Fruit fly (Drosophila melanogaster) whole organism, prepupa: ENCODE measurements around the gene CG11837.
A peak's percentile ranks its signal among the peaks of the same experiment; 100 is the strongest.

Experiments used
- Blimp-1 ChIP-seq: fragments of 200-800 bp; sonication (Bioruptor generic); optimal IDR thresholded peaks from 3 replicates; lab custom pipeline; 2017; ENCODE audit warnings: missing biosample characterization, missing genetic modification characterization, mild to moderate bottlenecking, moderate library complexity, missing genetic modification reagents
- CG10669 ChIP-seq: fragments of 200-800 bp; sonication (Bioruptor generic); optimal IDR thresholded peaks from 3 replicates; lab custom pipeline; 2018; ENCODE audit warnings: missing biosample characterization, mild to moderate bottlenecking, missing genetic modification characterization, moderate library complexity
- CG11294 ChIP-seq: fragments of 200-800 bp; sonication (Bioruptor generic); IDR thresholded peaks from 2 replicates; pipeline ENCODE4 v1.3.6; 2022; ENCODE audit warnings: missing biosample characterization, missing genetic modification characterization
- CG11902 ChIP-seq: fragments of 200-800 bp; sonication (Bioruptor generic); optimal IDR thresholded peaks from 3 replicates; lab custom pipeline; 2016; ENCODE audit warnings: missing biosample characterization, missing genetic modification characterization
- CG15336 ChIP-seq: fragments of 200-800 bp; sonication (Bioruptor generic); IDR thresholded peaks from 2 replicates; pipeline ENCODE4 v1.3.6; 2022; ENCODE audit warnings: missing biosample characterization, missing genetic modification characterization
- CG1621 ChIP-seq: fragments of 200-800 bp; sonication (Bioruptor generic); optimal IDR thresholded peaks from 3 replicates; lab custom pipeline; 2018; ENCODE audit warnings: missing biosample characterization, mild to moderate bottlenecking, missing genetic modification characterization
- CG3032 ChIP-seq: fragments of 200-800 bp; optimal IDR thresholded peaks from 2 replicates; lab custom pipeline; 2019; ENCODE audit warnings: missing biosample characterization, mild to moderate bottlenecking, missing genetic modification characterization, moderate library complexity
- CG32006 ChIP-seq: fragments of 200-800 bp; sonication (Bioruptor generic); optimal IDR thresholded peaks from 3 replicates; lab custom pipeline; 2017; ENCODE audit warnings: missing biosample characterization, mild to moderate bottlenecking, missing genetic modification characterization
- CG3919 ChIP-seq: fragments of 200-800 bp; sonication (Bioruptor generic); optimal IDR thresholded peaks from 3 replicates; lab custom pipeline; 2016; ENCODE audit warnings: missing biosample characterization, missing genetic modification characterization
- CG6163 ChIP-seq: fragments of 200-800 bp; sonication (Bioruptor generic); IDR thresholded peaks from 3 replicates; pipeline ENCODE4 v1.3.6; 2022; ENCODE audit warnings: missing biosample characterization, missing genetic modification characterization
- CG6276 ChIP-seq: fragments of 200-800 bp; sonication (Bioruptor generic); optimal IDR thresholded peaks from 2 replicates; lab custom pipeline; 2017; ENCODE audit warnings: missing biosample characterization, mild to moderate bottlenecking, missing genetic modification characterization
- CG6792 ChIP-seq: fragments of 200-800 bp; sonication (Bioruptor generic); optimal IDR thresholded peaks from 3 replicates; lab custom pipeline; 2016; ENCODE audit warnings: missing biosample characterization, missing genetic modification characterization
- CG6854 ChIP-seq: fragments of 200-800 bp; sonication (Bioruptor generic); optimal IDR thresholded peaks from 2 replicates; lab custom pipeline; 2017; ENCODE audit warnings: missing biosample characterization, mild to moderate bottlenecking, missing genetic modification characterization
- CG8119 ChIP-seq: fragments of 200-800 bp; sonication (Bioruptor generic); IDR thresholded peaks from 3 replicates; pipeline ENCODE4 v1.3.6; 2022; ENCODE audit warnings: missing biosample characterization, missing genetic modification characterization
- CG8319 ChIP-seq: fragments of 200-800 bp; sonication (Bioruptor generic); optimal IDR thresholded peaks from 3 replicates; lab custom pipeline; 2016; ENCODE audit warnings: missing biosample characterization, missing genetic modification characterization
- CG8632 ChIP-seq: fragments of 200-800 bp; sonication (Bioruptor generic); optimal IDR thresholded peaks from 3 replicates; lab custom pipeline; 2016; ENCODE audit warnings: missing biosample characterization, missing genetic modification characterization
- Eip75B ChIP-seq: fragments of 200-800 bp; sonication (Bioruptor generic); optimal IDR thresholded peaks from 3 replicates; lab custom pipeline; 2016; ENCODE audit warnings: missing biosample characterization, missing genetic modification characterization
- Eip78C ChIP-seq: fragments of 200-800 bp; sonication (Bioruptor generic); peaks from one replicate; lab custom pipeline; 2016; ENCODE audit warnings: missing biosample characterization, missing genetic modification characterization
- Ets21C ChIP-seq: fragments of 200-800 bp; sonication (Bioruptor generic); optimal IDR thresholded peaks from 3 replicates; lab custom pipeline; 2016; ENCODE audit warnings: missing biosample characterization, missing genetic modification characterization
- Gug ChIP-seq: fragments of 200-800 bp; sonication (Bioruptor generic); IDR thresholded peaks from 2 replicates; pipeline ENCODE4 v1.3.6; 2022; ENCODE audit warnings: missing biosample characterization, missing genetic modification characterization
- Hr39 ChIP-seq: fragments of 200-800 bp; sonication (Bioruptor generic); optimal IDR thresholded peaks from 2 replicates; lab custom pipeline; 2016; ENCODE audit warnings: missing biosample characterization, missing genetic modification characterization
- Hr4 ChIP-seq: fragments of 200-800 bp; sonication (Bioruptor generic); optimal IDR thresholded peaks from 3 replicates; lab custom pipeline; 2016; ENCODE audit warnings: missing biosample characterization, missing genetic modification characterization
- Lpt ChIP-seq: fragments of 200-800 bp; sonication (Bioruptor generic); optimal IDR thresholded peaks from 3 replicates; lab custom pipeline; 2016; ENCODE audit warnings: missing biosample characterization, missing genetic modification characterization
- Smox ChIP-seq: fragments of 200-800 bp; sonication (Bioruptor generic); optimal IDR thresholded peaks from 3 replicates; lab custom pipeline; 2016; ENCODE audit warnings: missing biosample characterization, missing genetic modification characterization
- Sox102F ChIP-seq: fragments of 200-800 bp; sonication (Bioruptor generic); optimal IDR thresholded peaks from 2 replicates; lab custom pipeline; 2016; ENCODE audit warnings: missing biosample characterization, mild to moderate bottlenecking, missing genetic modification characterization
- Sox14 ChIP-seq: fragments of 200-800 bp; sonication (Bioruptor generic); optimal IDR thresholded peaks from 3 replicates; lab custom pipeline; 2016; ENCODE audit warnings: missing biosample characterization, missing genetic modification characterization
- Sox15 ChIP-seq: fragments of 200-800 bp; sonication (Bioruptor generic); optimal IDR thresholded peaks from 3 replicates; lab custom pipeline; 2016; ENCODE audit warnings: missing biosample characterization, missing genetic modification characterization
- achi ChIP-seq: fragments of 200-800 bp; sonication (Bioruptor generic); optimal IDR thresholded peaks from 3 replicates; lab custom pipeline; 2016; ENCODE audit warnings: missing biosample characterization, missing genetic modification characterization
- acj6 ChIP-seq: fragments of 200-800 bp; sonication (Bioruptor generic); optimal IDR thresholded peaks from 3 replicates; lab custom pipeline; 2016; ENCODE audit warnings: missing biosample characterization, missing genetic modification characterization
- cyc ChIP-seq: fragments of 200-800 bp; sonication (Bioruptor generic); optimal IDR thresholded peaks from 3 replicates; lab custom pipeline; 2016; ENCODE audit warnings: missing biosample characterization, missing genetic modification characterization
- dac ChIP-seq: fragments of 200-800 bp; sonication (Bioruptor generic); optimal IDR thresholded peaks from 2 replicates; lab custom pipeline; 2017; ENCODE audit warnings: missing biosample characterization, mild to moderate bottlenecking, missing genetic modification characterization
- dsx ChIP-seq: fragments of 200-800 bp; optimal IDR thresholded peaks from 3 replicates; lab custom pipeline; 2019; ENCODE audit warnings: missing biosample characterization, mild to moderate bottlenecking, missing genetic modification characterization, moderate library complexity; ENCODE audit not compliant: poor library complexity, severe bottlenecking
- eg ChIP-seq: fragments of 200-800 bp; sonication (Bioruptor generic); IDR thresholded peaks from 3 replicates; pipeline ENCODE4 v1.3.6; 2022; ENCODE audit warnings: missing biosample characterization, missing genetic modification characterization
- esn ChIP-seq: fragments of 200-800 bp; sonication (Bioruptor generic); optimal IDR thresholded peaks from 2 replicates; lab custom pipeline; 2016; ENCODE audit warnings: missing biosample characterization, mild to moderate bottlenecking, missing genetic modification characterization, moderate library complexity
- fd59A ChIP-seq: fragments of 200-800 bp; sonication (Bioruptor generic); optimal IDR thresholded peaks from 2 replicates; lab custom pipeline; 2017; ENCODE audit warnings: missing biosample characterization, mild to moderate bottlenecking, missing genetic modification characterization, missing genetic modification reagents
- fd85E ChIP-seq: fragments of 200-800 bp; sonication (Bioruptor generic); optimal IDR thresholded peaks from 3 replicates; lab custom pipeline; 2016; ENCODE audit warnings: missing biosample characterization, missing genetic modification characterization
- fkh ChIP-seq: fragments of 200-800 bp; sonication (Bioruptor generic); optimal IDR thresholded peaks from 3 replicates; lab custom pipeline; 2017; ENCODE audit warnings: missing biosample characterization, mild to moderate bottlenecking, missing genetic modification characterization, moderate library complexity
- net ChIP-seq: fragments of 200-800 bp; sonication (Bioruptor generic); optimal IDR thresholded peaks from 3 replicates; lab custom pipeline; 2016; ENCODE audit warnings: missing biosample characterization, missing genetic modification characterization
- salr ChIP-seq, 2 experiments: fragments of 200-800 bp; sonication (Bioruptor generic); optimal IDR thresholded peaks; 3 replicates each; lab custom pipeline; 2016 to 2018; ENCODE audit warnings: missing biosample characterization in 2 of 2, missing genetic modification characterization in 2 of 2, mild to moderate bottlenecking in 1 of 2
- spab ChIP-seq: fragments of 200-800 bp; sonication (Bioruptor generic); optimal IDR thresholded peaks from 2 replicates; lab custom pipeline; 2017; ENCODE audit warnings: missing biosample characterization, mild to moderate bottlenecking, missing genetic modification characterization, missing genetic modification reagents
- ss ChIP-seq, 2 experiments: fragments of 200-800 bp; sonication (Bioruptor generic); optimal IDR thresholded peaks; 2 replicates in 1 of 2; 3 replicates in 1 of 2; lab custom pipeline; 2017 to 2018; ENCODE audit warnings: mild to moderate bottlenecking in 2 of 2, missing biosample characterization in 2 of 2, missing genetic modification characterization in 2 of 2, moderate library complexity in 1 of 2
- svp ChIP-seq: fragments of 200-800 bp; sonication (Bioruptor generic); peaks from one replicate; lab custom pipeline; 2016; ENCODE audit warnings: missing biosample characterization, missing genetic modification characterization
- topi ChIP-seq: fragments of 200-800 bp; sonication (Bioruptor generic); optimal IDR thresholded peaks from 3 replicates; lab custom pipeline; 2016; ENCODE audit warnings: missing biosample characterization, missing genetic modification characterization
- vri ChIP-seq: fragments of 200-800 bp; sonication (Bioruptor generic); optimal IDR thresholded peaks from 3 replicates; lab custom pipeline; 2016; ENCODE audit warnings: missing biosample characterization, mild to moderate bottlenecking, missing genetic modification characterization

The CG11837 gene

dm6 chr3R:29049055-29049722 lies at the start of gene CG11837:
Gene CG11837 (plus strand): TSS chr3R:29049493.
- TF ChIP-seq fkh: peak; percentile 74
- TF ChIP-seq CG15336: no peak
- TF ChIP-seq ss (GFP tag; optimal IDR thresholded peaks at IDR 0.05; lab: Kevin White, UChicago): no peak
- TF ChIP-seq CG11294 (GFP tag; lab: Robert Waterston, UW): no peak

- TF ChIP-seq dsx (GFP tag; lab: Kevin White, UChicago) (peak; percentile 95), dac (GFP tag; lab: Kevin White, UChicago) (no peak), Gug (GFP tag; lab: Robert Waterston, UW) (0 out of 2 replicates have a peak, but pooled peaks have one; percentile 17)
These were observed 49.3 kb upstream of the CG11837 start for dm6 chr3R:29000001-29000400.

dm6 chr3R:29004884-29005621 lies 44.2 kb upstream of the CG11837 start:
- TF ChIP-seq CG10669 (GFP tag; lab: Kevin White, UChicago): peak; percentile 53
- TF ChIP-seq Eip75B: peak; percentile 44
- TF ChIP-seq ss (GFP tag; optimal IDR thresholded peaks at IDR 0.05; lab: Kevin White, UChicago): peak in 1 of 2 experiments; percentile 31
- peak; percentile 22 for TF ChIP-seq dsx (GFP tag; lab: Kevin White, UChicago)
- TF ChIP-seq CG8119: peak; percentile 58
- peak; percentile 48 for TF ChIP-seq acj6 (GFP tag; lab: Kevin White, UChicago)
- TF ChIP-seq Hr4 (GFP tag; lab: Kevin White, UChicago): peak; percentile 63
- peak; percentile 6 for TF ChIP-seq Sox15 (GFP tag; lab: Kevin White, UChicago)
- TF ChIP-seq CG1621 (tag; lab: Kevin White, UChicago): peak; percentile 16
- peak; percentile 39 for TF ChIP-seq achi (GFP tag; lab: Kevin White, UChicago)
- peak; percentile 43 for TF ChIP-seq Sox102F (GFP tag; lab: Kevin White, UChicago)
- TF ChIP-seq Hr39 (GFP tag; lab: Kevin White, UChicago): peak; percentile 53
- TF ChIP-seq fd85E: no peak
- peak; percentile 33 for TF ChIP-seq CG11902 (GFP tag; lab: Kevin White, UChicago)
- TF ChIP-seq Lpt (GFP tag; lab: Kevin White, UChicago): peak; percentile 0
- no peak for TF ChIP-seq vri (GFP tag; lab: Kevin White, UChicago)
- no peak for TF ChIP-seq spab (GFP tag; lab: Kevin White, UChicago)
- peak; percentile 49 for TF ChIP-seq CG3032 (tag; lab: Kevin White, UChicago)
- TF ChIP-seq svp (GFP tag; lab: Kevin White, UChicago): peak; percentile 61
- peak; percentile 53; the same call in 2 of the 3 replicates for TF ChIP-seq CG6163 (GFP tag; lab: Robert Waterston, UW)
- no peak for TF ChIP-seq CG6854 (GFP tag; lab: Kevin White, UChicago)
- peak; percentile 9 for TF ChIP-seq CG8319 (GFP tag; lab: Kevin White, UChicago)
- TF ChIP-seq fd59A (GFP tag; lab: Kevin White, UChicago): peak; percentile 2
- TF ChIP-seq topi: peak; percentile 39
- TF ChIP-seq CG6792 (GFP tag; lab: Kevin White, UChicago): peak; percentile 36
- TF ChIP-seq fkh: no peak
- TF ChIP-seq eg (GFP tag; lab: Robert Waterston, UW): peak; percentile 77
- no peak for TF ChIP-seq dac (GFP tag; lab: Kevin White, UChicago)
- peak; percentile 55 for TF ChIP-seq CG32006 (GFP tag; lab: Kevin White, UChicago)
- peak; percentile 22 for TF ChIP-seq net
- peak; percentile 24 for TF ChIP-seq CG6276 (GFP tag; lab: Kevin White, UChicago)
- TF ChIP-seq esn: peak; percentile 52
- TF ChIP-seq Smox (GFP tag; lab: Kevin White, UChicago): peak; percentile 46
- TF ChIP-seq salr (GFP tag; optimal IDR thresholded peaks at IDR 0.05; lab: Kevin White, UChicago): no peak
- peak; percentile 42 for TF ChIP-seq Sox14 (GFP tag; lab: Kevin White, UChicago)
- TF ChIP-seq CG15336: peak; percentile 57; the same call in 1 of the 2 replicates
- TF ChIP-seq Blimp-1 (GFP tag; lab: Kevin White, UChicago): no peak
- TF ChIP-seq CG8632 (GFP tag; lab: Kevin White, UChicago): peak; percentile 10
- peak; percentile 52 for TF ChIP-seq CG3919 (GFP tag; lab: Kevin White, UChicago)
- peak; percentile 81 for TF ChIP-seq Eip78C (GFP tag; lab: Kevin White, UChicago)
- peak; percentile 34 for TF ChIP-seq cyc
- no peak for TF ChIP-seq Ets21C (GFP tag; lab: Kevin White, UChicago)
